Worm (Caenorhabditis elegans) whole organism, young adult: Measurements from ENCODE around the gene C28H8.8.

ENCODE experiments used
- B0261.1 ChIP-seq: sonication (generic microtip); optimal IDR thresholded peaks from 2 replicates; lab custom pipeline; 2016; ENCODE audit warnings: mild to moderate bottlenecking, missing genetic modification characterization, moderate library complexity, missing compliant biosample characterization
- B0336.3 ChIP-seq: fragments of 200-800 bp; sonication (Bioruptor generic); IDR thresholded peaks from 2 replicates; pipeline ENCODE4 v1.3.6; 2022; ENCODE audit warnings: missing genetic modification characterization, missing compliant biosample characterization
- F23B12.7 ChIP-seq: sonication (generic microtip); optimal IDR thresholded peaks from 2 replicates; lab custom pipeline; 2017; ENCODE audit warnings: missing genetic modification characterization, mild to moderate bottlenecking, missing compliant biosample characterization, antibody characterized with exemption, moderate library complexity; ENCODE audit not compliant: insufficient read depth
- F33H1.4 ChIP-seq: fragments of 200-800 bp; sonication (Bioruptor generic); IDR thresholded peaks from 2 replicates; pipeline ENCODE4 v1.3.6; 2022; ENCODE audit warnings: missing genetic modification reagents, missing genetic modification characterization, missing compliant biosample characterization
- F57C9.4 ChIP-seq: sonication (generic microtip); optimal IDR thresholded peaks from 2 replicates; lab custom pipeline; 2017; ENCODE audit warnings: mild to moderate bottlenecking, missing genetic modification characterization, missing compliant biosample characterization
- K11D2.4 ChIP-seq: fragments of 200-800 bp; sonication (Bioruptor generic); IDR thresholded peaks from 2 replicates; pipeline ENCODE4 v1.3.6; 2022; ENCODE audit warnings: missing genetic modification reagents, missing genetic modification characterization, missing compliant biosample characterization
- T07F8.4 ChIP-seq: sonication (generic microtip); optimal IDR thresholded peaks from 2 replicates; lab custom pipeline; 2016; ENCODE audit warnings: mild to moderate bottlenecking, missing genetic modification characterization, moderate library complexity, missing compliant biosample characterization
- Y53G8AR.9 ChIP-seq: fragments of 200-800 bp; sonication (Bioruptor generic); conservative IDR thresholded peaks from 2 replicates; pipeline ENCODE4 v1.3.6; 2022; ENCODE audit warnings: missing genetic modification reagents, missing genetic modification characterization, missing compliant biosample characterization
- Y56A3A.18 ChIP-seq: fragments of 200-800 bp; sonication (Bioruptor generic); IDR thresholded peaks from 2 replicates; pipeline ENCODE4 v1.3.6; 2022; ENCODE audit warnings: missing genetic modification reagents, missing genetic modification characterization, missing compliant biosample characterization
- Y95B8A.8 ChIP-seq: fragments of 200-800 bp; sonication (Bioruptor generic); IDR thresholded peaks from 2 replicates; pipeline ENCODE4 v1.3.6; 2022; ENCODE audit warnings: missing genetic modification reagents, missing genetic modification characterization, missing compliant biosample characterization
- ZK185.1 ChIP-seq: sonication (generic microtip); optimal IDR thresholded peaks from 2 replicates; lab custom pipeline; 2016; ENCODE audit warnings: mild to moderate bottlenecking, missing genetic modification characterization, missing compliant biosample characterization; ENCODE audit not compliant: poor library complexity, severe bottlenecking
- attf-5 ChIP-seq: fragments of 200-800 bp; sonication (Bioruptor generic); optimal IDR thresholded peaks from 2 replicates; lab custom pipeline; 2018; ENCODE audit warnings: mild to moderate bottlenecking, missing genetic modification characterization, missing compliant biosample characterization
- cebp-1 ChIP-seq, 2 experiments: fragments of 200-800 bp in 1 of 2; sonication (Bioruptor generic) in 1 of 2; sonication (generic microtip) in 1 of 2; IDR thresholded peaks in 1 of 2; optimal IDR thresholded peaks in 1 of 2; 2 replicates each; pipeline versions ENCODE4 v1.3.6 to Lab custom; 2017 to 2022; ENCODE audit warnings: missing compliant biosample characterization in 2 of 2, missing genetic modification characterization in 2 of 2, mild to moderate bottlenecking in 1 of 2, missing genetic modification reagents in 1 of 2, moderate library complexity in 1 of 2
- ceh-27 ChIP-seq: fragments of 200-800 bp; sonication (Bioruptor generic); optimal IDR thresholded peaks from 2 replicates; lab custom pipeline; 2018; ENCODE audit warnings: mild to moderate bottlenecking, missing genetic modification characterization, moderate library complexity, missing compliant biosample characterization
- ceh-58 ChIP-seq: fragments of 200-800 bp; sonication (Bioruptor generic); IDR thresholded peaks from 2 replicates; pipeline ENCODE4 v1.3.6; 2022; ENCODE audit warnings: missing genetic modification characterization, missing compliant biosample characterization
- dox-1 ChIP-seq: fragments of 200-800 bp; sonication (Bioruptor generic); IDR thresholded peaks from 2 replicates; pipeline ENCODE4 v1.3.6; 2022; ENCODE audit warnings: missing genetic modification reagents, missing genetic modification characterization, missing compliant biosample characterization
- dpl-1 ChIP-seq: fragments of 150-350 bp; optimal IDR thresholded peaks from 2 replicates; lab custom pipeline; 2014; ENCODE audit warnings: missing biosample characterization, missing genetic modification reagents, missing genetic modification characterization
- egrh-3 ChIP-seq: fragments of 200-800 bp; sonication (Bioruptor generic); IDR thresholded peaks from 2 replicates; pipeline ENCODE4 v1.3.6; 2022; ENCODE audit warnings: missing genetic modification reagents, missing genetic modification characterization, missing compliant biosample characterization
- ekl-4 ChIP-seq: fragments of 200-800 bp; sonication (Bioruptor generic); IDR thresholded peaks from 2 replicates; pipeline ENCODE4 v1.3.6; 2022; ENCODE audit warnings: missing genetic modification reagents, missing genetic modification characterization, missing compliant biosample characterization
- hsf-1 ChIP-seq: fragments of 200-800 bp; sonication (Bioruptor generic); IDR thresholded peaks from 2 replicates; pipeline ENCODE4 v1.3.6; 2022; ENCODE audit warnings: missing genetic modification reagents, missing genetic modification characterization, missing compliant biosample characterization
- lin-35 ChIP-seq, 3 experiments: fragments of 150-350 bp in 2 of 3; sonication (generic microtip) in 1 of 3; optimal IDR thresholded peaks; 2 replicates each; lab custom pipeline; 2014 to 2018; ENCODE audit warnings: missing biosample characterization in 3 of 3, missing genetic modification characterization in 3 of 3, missing genetic modification reagents in 3 of 3
- lin-40 ChIP-seq: sonication (generic microtip); optimal IDR thresholded peaks from 2 replicates; lab custom pipeline; 2016; ENCODE audit warnings: missing genetic modification characterization, mild to moderate bottlenecking, missing compliant biosample characterization, missing genotype, missing genetic modification reagents
- lin-54 ChIP-seq: fragments of 200-800 bp; sonication (Bioruptor generic); optimal IDR thresholded peaks from 2 replicates; lab custom pipeline; 2018; ENCODE audit warnings: mild to moderate bottlenecking, missing genetic modification characterization, missing compliant biosample characterization
- lir-1 ChIP-seq: fragments of 200-800 bp; sonication (Bioruptor generic); conservative IDR thresholded peaks from 2 replicates; pipeline ENCODE4 v1.3.6; 2022; ENCODE audit warnings: missing genetic modification reagents, missing genetic modification characterization, missing compliant biosample characterization
- lsl-1 ChIP-seq: fragments of 200-800 bp; sonication (Bioruptor generic); optimal IDR thresholded peaks from 2 replicates; lab custom pipeline; 2018; ENCODE audit warnings: mild to moderate bottlenecking, missing genetic modification characterization, moderate library complexity, missing compliant biosample characterization
- lsy-27 ChIP-seq: sonication (generic microtip); optimal IDR thresholded peaks from 2 replicates; lab custom pipeline; 2017; ENCODE audit warnings: missing genetic modification characterization, mild to moderate bottlenecking, missing compliant biosample characterization, antibody characterized with exemption, missing genotype, borderline replicate concordance; ENCODE audit not compliant: insufficient read depth
- madf-6 ChIP-seq: fragments of 200-800 bp; sonication (Bioruptor generic); IDR thresholded peaks from 2 replicates; pipeline ENCODE4 v1.3.6; 2022; ENCODE audit warnings: missing genetic modification reagents, missing genetic modification characterization, missing compliant biosample characterization
- madf-8 ChIP-seq: fragments of 200-800 bp; sonication (Bioruptor generic); conservative IDR thresholded peaks from 2 replicates; pipeline ENCODE4 v1.3.6; 2022; ENCODE audit warnings: missing genetic modification reagents, missing genetic modification characterization, missing compliant biosample characterization
- mcd-1 ChIP-seq: fragments of 200-800 bp; sonication (Bioruptor generic); IDR thresholded peaks from 2 replicates; pipeline ENCODE4 v1.3.6; 2022; ENCODE audit warnings: missing genetic modification reagents, missing genetic modification characterization, missing compliant biosample characterization
- nfya-1 ChIP-seq: sonication (generic microtip); optimal IDR thresholded peaks from 2 replicates; lab custom pipeline; 2017; ENCODE audit warnings: antibody characterized with exemption, missing compliant biosample characterization, missing genetic modification characterization, borderline replicate concordance; ENCODE audit not compliant: insufficient read depth
- nfyb-1 ChIP-seq: fragments of 200-800 bp; sonication (Bioruptor generic); IDR thresholded peaks from 2 replicates; pipeline ENCODE4 v1.3.6; 2022; ENCODE audit warnings: missing genetic modification reagents, missing genetic modification characterization, missing compliant biosample characterization
- pbrm-1 ChIP-seq: fragments of 200-800 bp; sonication (Bioruptor generic); IDR thresholded peaks from 2 replicates; pipeline ENCODE4 v1.3.6; 2022; ENCODE audit warnings: missing genetic modification reagents, missing genetic modification characterization, missing compliant biosample characterization
- pha-4 ChIP-seq: fragments of 150-350 bp; sonication (generic microtip); optimal IDR thresholded peaks from 2 replicates; lab custom pipeline; 2014; ENCODE audit warnings: missing biosample characterization, missing genetic modification reagents, missing genetic modification characterization
- sdz-38 ChIP-seq: sonication (generic microtip); optimal IDR thresholded peaks from 2 replicates; lab custom pipeline; 2016; ENCODE audit warnings: missing genotype, missing genetic modification characterization, missing compliant biosample characterization
- sea-2 ChIP-seq: fragments of 200-800 bp; sonication (Bioruptor generic); IDR thresholded peaks from 2 replicates; pipeline ENCODE4 v1.3.6; 2022; ENCODE audit warnings: missing genetic modification characterization, missing compliant biosample characterization
- snpc-3.4 ChIP-seq: sonication (generic microtip); optimal IDR thresholded peaks from 2 replicates; lab custom pipeline; 2017; ENCODE audit warnings: missing genetic modification characterization, mild to moderate bottlenecking, missing compliant biosample characterization, antibody characterized with exemption, moderate library complexity, missing genotype, missing genetic modification reagents
- snpc-4 ChIP-seq, 5 experiments: fragments of 150-350 bp in 1 of 5; sonication (generic microtip) in 4 of 5; optimal IDR thresholded peaks; 2 replicates each; lab custom pipeline; 2014 to 2018; ENCODE audit warnings: missing genetic modification characterization in 5 of 5, missing biosample characterization in 3 of 5, antibody characterized with exemption in 2 of 5, mild to moderate bottlenecking in 2 of 5, missing compliant biosample characterization in 2 of 5, missing genotype in 2 of 5, moderate library complexity in 2 of 5, missing genetic modification reagents in 1 of 5
- sptf-2 ChIP-seq: fragments of 200-800 bp; sonication (Bioruptor generic); optimal IDR thresholded peaks from 2 replicates; lab custom pipeline; 2018; ENCODE audit warnings: mild to moderate bottlenecking, missing genetic modification characterization, missing compliant biosample characterization
- tbp1 ChIP-seq: fragments of 200-800 bp; sonication (Bioruptor generic); optimal IDR thresholded peaks from 2 replicates; lab custom pipeline; 2018; ENCODE audit warnings: mild to moderate bottlenecking, missing genetic modification characterization, missing compliant biosample characterization
- tlf-1 ChIP-seq: fragments of 200-800 bp; sonication (Bioruptor generic); optimal IDR thresholded peaks from 2 replicates; lab custom pipeline; 2018; ENCODE audit warnings: mild to moderate bottlenecking, missing genetic modification characterization, missing compliant biosample characterization
- unc-130 ChIP-seq: sonication (generic microtip); optimal IDR thresholded peaks from 2 replicates; lab custom pipeline; 2016; ENCODE audit warnings: missing genetic modification reagents, missing genetic modification characterization, missing compliant biosample characterization
- unc-62 ChIP-seq: fragments of 150-350 bp; optimal IDR thresholded peaks from 2 replicates; lab custom pipeline; 2014; ENCODE audit warnings: missing biosample characterization, missing genetic modification reagents, missing genetic modification characterization
- zfh-2 ChIP-seq: fragments of 200-800 bp; sonication (Bioruptor generic); conservative IDR thresholded peaks from 2 replicates; pipeline ENCODE4 v1.3.6; 2022; ENCODE audit warnings: missing genetic modification reagents, missing genetic modification characterization, missing compliant biosample characterization
- ztf-26 ChIP-seq: sonication (generic microtip); optimal IDR thresholded peaks from 2 replicates; lab custom pipeline; 2017; ENCODE audit warnings: missing genetic modification characterization, missing compliant biosample characterization
- ztf-28 ChIP-seq: fragments of 200-800 bp; sonication (Bioruptor generic); IDR thresholded peaks from 2 replicates; pipeline ENCODE4 v1.3.6; 2022; ENCODE audit warnings: missing genetic modification reagents, missing genetic modification characterization, missing compliant biosample characterization
- ztf-6 ChIP-seq: fragments of 200-800 bp; sonication (Bioruptor generic); IDR thresholded peaks from 2 replicates; pipeline ENCODE4 v1.3.6; 2022; ENCODE audit warnings: missing genetic modification reagents, missing genetic modification characterization, missing compliant biosample characterization

Gene C28H8.8

ce11 chrIII:5855637-5856179 is 32.9 kb downstream of the C28H8.8 start, which contains the start of the genes cct-6 and alh-9:
TSS of gene cct-6 (minus strand) at chrIII:5855687.
TSS of gene alh-9 (plus strand) at chrIII:5856018.
- TF ChIP-seq cebp-1 (GFP tag; IDR thresholded peaks at IDR 0.05; lab: Robert Waterston, UW) (peak; percentile 68; the same call in 1 of the 2 replicates), cebp-1 (tag; optimal IDR thresholded peaks at IDR 0.05; lab: Kevin White, UChicago) (peak; percentile 94), madf-8 (GFP tag; lab: Robert Waterston, UW) (no peak), madf-6 (GFP tag; lab: Robert Waterston, UW) (peak; percentile 62; the same call in 1 of the 2 replicates), pbrm-1 (peak; percentile 64; the same call in 1 of the 2 replicates), nfya-1 (tag; lab: Kevin White, UChicago) (no peak), lin-54 (GFP tag; lab: Kevin White, UChicago) (peak; percentile 91), lin-35 (GFP tag; optimal IDR thresholded peaks at IDR 0.05; lab: Kevin White, UChicago) (peak in 1 of 3 experiments; percentile 91), sptf-2 (no peak), T07F8.4 (tag; lab: Kevin White, UChicago) (no peak), ztf-6 (GFP tag; lab: Robert Waterston, UW) (no peak), ztf-26 (tag; lab: Kevin White, UChicago) (no peak), ZK185.1 (tag; lab: Kevin White, UChicago) (no peak), lin-40 (tag; lab: Kevin White, UChicago) (peak; percentile 31), ztf-28 (GFP tag; lab: Robert Waterston, UW) (no peak), pha-4 (tag; lab: Kevin White, UChicago) (peak; percentile 94), F57C9.4 (tag; lab: Kevin White, UChicago) (no peak), sea-2 (GFP tag; lab: Robert Waterston, UW) (no peak), tbp1 (GFP tag; lab: Kevin White, UChicago) (peak; percentile 44), zfh-2 (GFP tag; lab: Robert Waterston, UW) (no peak), F23B12.7 (peak; percentile 61), egrh-3 (GFP tag; lab: Robert Waterston, UW) (no peak), snpc-3.4 (tag; lab: Kevin White, UChicago) (peak; percentile 62), snpc-4 (GFP tag; optimal IDR thresholded peaks at IDR 0.05; lab: Kevin White, UChicago) (no peak), snpc-4 (tag; optimal IDR thresholded peaks at IDR 0.05; lab: Kevin White, UChicago) (peak in 3 of 4 experiments; percentile 19 to 30 (median 22)), ekl-4 (GFP tag; lab: Robert Waterston, UW) (peak; percentile 23; the same call in 1 of the 2 replicates), B0261.1 (tag; lab: Kevin White, UChicago) (no peak), hsf-1 (GFP tag; lab: Robert Waterston, UW) (peak; percentile 77), Y53G8AR.9 (GFP tag; lab: Robert Waterston, UW) (no peak), unc-62 (no peak), ceh-58 (GFP tag; lab: Robert Waterston, UW) (no peak), tlf-1 (GFP tag; lab: Kevin White, UChicago) (no peak), Y95B8A.8 (GFP tag; lab: Robert Waterston, UW) (no peak), B0336.3 (GFP tag; lab: Robert Waterston, UW) (no peak), F33H1.4 (peak; percentile 93), mcd-1 (peak; percentile 58), lsl-1 (peak; percentile 55), sdz-38 (tag; lab: Kevin White, UChicago) (no peak), K11D2.4 (no peak), Y56A3A.18 (GFP tag; lab: Robert Waterston, UW) (no peak), nfyb-1 (GFP tag; lab: Robert Waterston, UW) (peak; percentile 20; the same call in 1 of the 2 replicates), unc-130 (GFP tag; lab: Kevin White, UChicago) (no peak), dpl-1 (GFP tag; lab: Kevin White, UChicago) (peak; percentile 81), attf-5 (peak; percentile 64), lir-1 (GFP tag; lab: Robert Waterston, UW) (no peak), lsy-27 (tag; lab: Kevin White, UChicago) (no peak), ceh-27 (peak; percentile 35), dox-1 (GFP tag; lab: Robert Waterston, UW) (no peak)
